Worm (Caenorhabditis elegans): Measurements from ENCODE around the gene acdh-9.
A peak's percentile ranks its signal among the peaks of the same experiment; 100 is the strongest.

Gene acdh-9

DNA sequence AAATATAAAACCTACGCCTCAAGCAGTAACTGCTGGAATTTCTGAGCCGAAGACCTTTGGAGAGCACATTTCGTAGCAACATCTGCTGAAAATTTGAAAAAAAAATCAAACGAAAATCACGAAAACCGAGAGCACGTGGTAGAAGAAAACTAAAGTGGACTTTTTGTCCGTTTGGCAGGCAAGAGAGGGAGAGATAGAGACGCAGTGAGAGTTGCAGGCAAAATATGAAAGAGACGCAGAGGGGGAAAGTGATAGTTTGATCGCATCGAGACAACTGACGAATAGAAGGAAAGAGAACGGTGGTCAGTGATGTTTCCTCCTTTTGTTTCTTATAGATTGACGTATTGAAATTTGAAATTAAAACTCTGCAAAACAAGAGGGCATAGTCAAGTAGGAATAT, at the start of gene acdh-9, which contains the start of gene F28A10.13:
acdh-9 (minus strand) TSS at position 85 of the 400 bp plus-strand sequence.
F28A10.13 (plus strand) TSS at position 294 of the 400 bp plus-strand sequence.
- TF ChIP-seq nhr-77 (tag; optimal IDR thresholded peaks at IDR 0.05) = no peak
- no peak for TF ChIP-seq elt-3 (tag; optimal IDR thresholded peaks at IDR 0.05)
- TF ChIP-seq nhr-25 (tag; optimal IDR thresholded peaks at IDR 0.05) = peak; percentile 22
- no peak for TF ChIP-seq egl-27 (tag; optimal IDR thresholded peaks at IDR 0.05)
- no peak for TF ChIP-seq ceh-9 (tag; optimal IDR thresholded peaks at IDR 0.05)
- no peak for TF ChIP-seq egl-5 (tag; optimal IDR thresholded peaks at IDR 0.05)
- no peak for TF ChIP-seq ceh-82 (tag; optimal IDR thresholded peaks at IDR 0.05)
- TF ChIP-seq nhr-43 (tag; optimal IDR thresholded peaks at IDR 0.05; ENCODE audit: poor library complexity, severe bottlenecking) = no peak
- TF ChIP-seq mml-1 (tag; optimal IDR thresholded peaks at IDR 0.05) = no peak
- TF ChIP-seq lin-39 (tag; optimal IDR thresholded peaks at IDR 0.05) = no peak
- TF ChIP-seq nhr-237 (tag; optimal IDR thresholded peaks at IDR 0.05) = no peak
- peak; percentile 95 for TF ChIP-seq nhr-76 (tag; optimal IDR thresholded peaks at IDR 0.05)
- TF ChIP-seq ZK546.5 (tag; optimal IDR thresholded peaks at IDR 0.05) = no peak
- no peak for TF ChIP-seq unc-39 (tag; optimal IDR thresholded peaks at IDR 0.05)
- TF ChIP-seq R02D3.7 (tag; optimal IDR thresholded peaks at IDR 0.05) = no peak
- peak; percentile 65 for TF ChIP-seq nfya-1 (tag; optimal IDR thresholded peaks at IDR 0.05; ENCODE audit: insufficient read depth)
- TF ChIP-seq jun-1 (tag; optimal IDR thresholded peaks at IDR 0.05) = peak; percentile 36
- no peak for TF ChIP-seq aly-2 (tag; optimal IDR thresholded peaks at IDR 0.05)
- peak; percentile 69 for TF ChIP-seq elt-2 (tag; optimal IDR thresholded peaks at IDR 0.05)
- peak; percentile 44 for TF ChIP-seq pqm-1 (tag; optimal IDR thresholded peaks at IDR 0.05)
- TF ChIP-seq fos-1 (tag; optimal IDR thresholded peaks at IDR 0.05) = no peak
- TF ChIP-seq mdl-1 (tag; optimal IDR thresholded peaks at IDR 0.05) = peak; percentile 79
- TF ChIP-seq ama-1 (optimal IDR thresholded peaks at IDR 0.05) = peak; percentile 68
- peak; percentile 11 for TF ChIP-seq nhr-23 (tag; optimal IDR thresholded peaks at IDR 0.05)
- peak; percentile 8 for TF ChIP-seq lin-15B (tag; optimal IDR thresholded peaks at IDR 0.05)
- TF ChIP-seq nhr-12 (tag; optimal IDR thresholded peaks at IDR 0.05) = no peak

DNA sequence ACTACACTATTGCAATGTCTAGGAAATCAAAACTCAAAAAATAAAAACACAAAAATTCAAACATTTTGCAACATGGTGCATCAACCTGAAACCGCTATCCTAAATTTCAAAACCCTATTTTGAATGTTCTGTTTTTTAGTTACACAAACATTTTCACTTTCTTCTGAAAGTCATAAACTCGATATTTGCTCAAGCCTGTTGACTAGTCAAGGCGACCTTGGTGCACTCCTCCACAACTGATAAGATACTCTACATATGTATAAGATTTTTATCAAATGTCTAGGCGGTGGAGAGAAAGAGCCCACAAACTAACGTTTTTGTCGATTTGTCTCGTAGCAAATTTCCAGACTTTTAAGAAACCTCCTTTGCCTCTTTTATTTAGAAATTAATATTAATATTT, 39.6 kb upstream of the acdh-9 start, which contains the start of gene T07D3.4:
T07D3.4 (plus strand) TSS at position 286 of the 400 bp plus-strand sequence.
- TF ChIP-seq snpc-4 (tag; optimal IDR thresholded peaks at IDR 0.05) (no peak), mml-1 (tag; optimal IDR thresholded peaks at IDR 0.05) (no peak), pha-4 (tag; optimal IDR thresholded peaks at IDR 0.05) (peak; percentile 36), lin-15B (tag; optimal IDR thresholded peaks at IDR 0.05) (no peak), elt-2 (tag; optimal IDR thresholded peaks at IDR 0.05) (peak; percentile 75), pqm-1 (tag; optimal IDR thresholded peaks at IDR 0.05) (peak; percentile 13), unc-62 (GFP tag; optimal IDR thresholded peaks at IDR 0.05) (no peak)

DNA sequence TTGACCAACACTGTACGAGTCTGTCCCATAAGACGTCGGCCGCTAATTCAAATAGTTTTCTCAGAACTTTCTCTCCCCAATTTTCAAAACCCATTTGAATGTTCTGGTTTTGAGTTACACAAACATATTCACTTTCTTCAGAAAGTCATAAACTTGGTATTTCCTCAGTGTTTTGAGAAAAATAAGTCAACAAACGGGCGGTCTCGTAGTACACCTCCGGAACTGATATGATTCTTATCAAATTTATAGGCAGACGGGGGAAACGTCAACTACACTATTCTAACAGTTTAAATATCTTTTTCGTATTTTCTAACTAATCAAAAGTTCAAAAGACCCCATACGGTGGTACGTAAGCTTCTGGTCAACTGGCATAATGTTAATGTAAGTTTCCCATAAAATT, 35.8 kb upstream of the acdh-9 start:
- TF ChIP-seq pha-4 (tag; optimal IDR thresholded peaks at IDR 0.05) (peak; percentile 2), elt-2 (tag; optimal IDR thresholded peaks at IDR 0.05) (peak; percentile 73), elt-1 (tag; optimal IDR thresholded peaks at IDR 0.05) (no peak)

DNA sequence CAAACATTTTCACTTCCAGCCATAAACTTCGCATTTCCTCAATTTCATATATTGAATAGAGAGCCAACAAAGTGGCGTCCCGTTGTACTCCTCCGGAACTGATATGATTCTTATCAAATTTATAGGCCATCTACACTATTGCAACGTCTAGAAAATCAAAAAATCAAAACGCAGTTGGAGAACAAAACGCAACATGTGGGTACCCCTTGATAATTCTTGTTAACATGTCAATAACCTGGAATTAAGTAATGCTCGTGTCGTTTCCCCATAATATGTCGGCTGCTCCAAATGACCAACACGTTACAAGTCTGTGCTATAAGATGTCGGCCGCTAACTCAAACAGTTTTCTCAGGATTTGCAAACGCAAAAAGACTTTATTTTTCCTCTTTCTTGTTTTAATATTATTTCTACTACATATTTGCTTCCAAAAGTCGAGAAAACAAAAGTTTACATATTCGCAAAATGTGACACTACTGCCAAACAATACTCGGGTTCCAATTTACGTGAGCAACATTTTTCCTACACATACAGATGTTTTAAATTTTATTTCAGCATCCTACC, 32.3 kb upstream of the acdh-9 start:
- TF ChIP-seq nhr-23 (tag; optimal IDR thresholded peaks at IDR 0.05) = no peak
- TF ChIP-seq elt-2 (tag; optimal IDR thresholded peaks at IDR 0.05) = peak; percentile 87
- TF ChIP-seq snpc-4 (tag; optimal IDR thresholded peaks at IDR 0.05) = peak; percentile 23
- peak; percentile 46 for TF ChIP-seq pqm-1 (tag; optimal IDR thresholded peaks at IDR 0.05)
- TF ChIP-seq mml-1 (tag; optimal IDR thresholded peaks at IDR 0.05) = no peak

DNA sequence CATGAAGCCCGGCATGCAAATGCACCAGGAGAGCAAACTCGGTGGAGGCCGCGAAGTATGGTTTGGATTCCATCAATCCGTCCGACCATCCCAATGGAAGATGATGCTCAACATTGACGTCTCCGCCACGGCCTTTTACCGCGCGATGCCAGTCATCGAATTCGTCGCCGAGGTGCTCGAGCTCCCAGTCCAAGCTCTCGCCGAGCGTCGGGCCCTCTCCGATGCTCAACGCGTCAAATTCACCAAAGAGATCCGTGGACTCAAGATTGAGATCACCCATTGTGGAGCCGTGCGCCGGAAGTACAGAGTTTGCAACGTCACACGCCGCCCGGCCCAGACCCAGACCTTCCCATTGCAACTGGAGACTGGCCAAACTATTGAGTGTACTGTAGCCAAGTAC, 27.3 kb upstream of the acdh-9 start:
- no peak for TF ChIP-seq lin-39 (tag; optimal IDR thresholded peaks at IDR 0.05)
- TF ChIP-seq sea-2 (GFP tag; optimal IDR thresholded peaks at IDR 0.05) = no peak
- TF ChIP-seq snpc-4 (tag; optimal IDR thresholded peaks at IDR 0.05) = no peak
- TF ChIP-seq egl-5 (tag; optimal IDR thresholded peaks at IDR 0.05) = no peak
- TF ChIP-seq nhr-77 (tag; optimal IDR thresholded peaks at IDR 0.05) = no peak
- no peak for TF ChIP-seq aly-2 (tag; optimal IDR thresholded peaks at IDR 0.05)
- TF ChIP-seq nhr-23 (tag; optimal IDR thresholded peaks at IDR 0.05) = no peak
- no peak for TF ChIP-seq fkh-10 (GFP tag; optimal IDR thresholded peaks at IDR 0.05)
- no peak for TF ChIP-seq ZK546.5 (tag; optimal IDR thresholded peaks at IDR 0.05)
- TF ChIP-seq lsy-12 (tag; optimal IDR thresholded peaks at IDR 0.05) = no peak
- no peak for TF ChIP-seq zag-1 (tag; optimal IDR thresholded peaks at IDR 0.05)
- no peak for TF ChIP-seq elt-3 (tag; optimal IDR thresholded peaks at IDR 0.05)
- no peak for TF ChIP-seq nhr-12 (tag; optimal IDR thresholded peaks at IDR 0.05)
- TF ChIP-seq skn-1 (tag; optimal IDR thresholded peaks at IDR 0.05) = no peak
- TF ChIP-seq nhr-76 (tag; optimal IDR thresholded peaks at IDR 0.05) = no peak
- no peak for TF ChIP-seq nfya-1 (tag; optimal IDR thresholded peaks at IDR 0.05; ENCODE audit: insufficient read depth)
- no peak for TF ChIP-seq eor-1 (tag; optimal IDR thresholded peaks at IDR 0.05)
- no peak for TF ChIP-seq ceh-82 (tag; optimal IDR thresholded peaks at IDR 0.05)

Data from whole organism, L3 larva.